Worm (Caenorhabditis elegans) whole organism, L2 larva: ENCODE data around the gene nhr-101.

Experiments
- ama-1 ChIP-seq: fragments of 150-350 bp; optimal IDR thresholded peaks from 2 replicates; lab custom pipeline; 2018; ENCODE audit warnings: inconsistent platforms
- blmp-1 ChIP-seq: sonication (generic microtip); optimal IDR thresholded peaks from 2 replicates; lab custom pipeline; 2017; ENCODE audit warnings: missing genetic modification characterization, mild to moderate bottlenecking, missing compliant biosample characterization, antibody characterized with exemption, moderate library complexity; ENCODE audit not compliant: insufficient read depth
- nhr-10 ChIP-seq: sonication (generic microtip); optimal IDR thresholded peaks from 2 replicates; lab custom pipeline; 2017; ENCODE audit warnings: missing biosample characterization, missing genetic modification characterization
- skn-1 ChIP-seq: sonication (generic microtip); optimal IDR thresholded peaks from 2 replicates; lab custom pipeline; 2017; ENCODE audit warnings: missing biosample characterization, missing genetic modification characterization
- unc-62 ChIP-seq: fragments of 150-350 bp; optimal IDR thresholded peaks from 2 replicates; lab custom pipeline; 2014; ENCODE audit warnings: missing biosample characterization, missing genetic modification reagents, missing genetic modification characterization

- TF ChIP-seq blmp-1 (tag; lab: Kevin White, UChicago) (peak; percentile 77), unc-62 (no peak), nhr-10 (no peak), ama-1 (lab: Kevin White, UChicago) (peak; percentile 79), skn-1 (tag; lab: Kevin White, UChicago) (no peak)
Observed at ce11 chrV:11548914-11549406, 21.3 kb upstream of the nhr-101 start, which contains the start of the genes F38B7.17 and F38B7.3.
